Fruit fly (Drosophila melanogaster) Kc167 (cell line): ENCODE measurements around the gene Msh6.

Source experiments
- Myc ChIP-seq: fragments of >200 bp; optimal IDR thresholded peaks from 2 replicates; lab custom pipeline; 2017; ENCODE audit warnings: missing external identifiers
- psq ChIP-seq: fragments of >200 bp; optimal IDR thresholded peaks from 2 replicates; lab custom pipeline; 2017; ENCODE audit warnings: missing external identifiers
- ttk ChIP-seq: sonication (Bioruptor generic); optimal IDR thresholded peaks from 2 replicates; lab custom pipeline; 2017; ENCODE audit warnings: missing external identifiers

DNA sequence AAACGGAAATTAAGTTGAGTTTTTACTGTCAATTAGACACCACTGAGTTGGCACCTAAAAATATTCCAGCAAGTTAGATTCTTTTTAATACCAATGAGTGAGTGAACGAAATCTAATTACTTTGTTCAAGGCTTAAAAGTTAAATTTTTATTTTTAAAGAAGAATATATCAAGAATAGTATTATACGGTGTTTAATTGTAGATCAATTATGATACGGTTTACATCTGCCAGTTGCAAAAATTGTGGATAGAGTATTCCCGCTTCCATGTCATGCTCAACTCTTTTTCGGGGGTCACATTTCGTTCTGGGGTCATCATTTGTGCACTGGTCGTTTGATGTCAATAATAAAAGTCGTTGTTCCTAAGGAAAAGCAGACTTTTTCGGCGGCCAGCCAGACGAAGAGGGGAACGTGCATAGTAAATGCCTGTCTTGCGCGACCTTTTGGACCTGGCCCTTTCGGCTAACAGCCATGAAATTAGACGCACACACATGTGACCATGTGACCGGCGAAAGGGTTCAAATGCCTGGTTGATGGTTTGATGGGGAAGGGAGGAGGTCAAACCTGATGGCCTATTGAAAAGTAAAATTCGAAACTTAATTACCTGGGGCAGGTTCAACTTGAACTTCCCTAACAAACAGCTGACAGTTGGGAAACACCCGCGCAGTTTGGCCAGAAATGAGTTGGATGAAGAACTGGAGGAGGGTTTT, 42.1 kb upstream of the Msh6 start:
- TF ChIP-seq psq (lab: Kevin White, UChicago) (no peak), Myc (no peak), ttk (no peak)
